Worm (Caenorhabditis elegans) whole organism, L4 larva: ENCODE measurements around the gene ZK177.2.
A peak's percentile ranks its signal among the peaks of the same experiment; 100 is the strongest.

Experiments used
- D1046.2 ChIP-seq: fragments of 200-800 bp; sonication (Bioruptor generic); IDR thresholded peaks from 2 replicates; pipeline ENCODE4 v1.3.6; 2022; ENCODE audit warnings: missing genetic modification characterization, missing compliant biosample characterization
- F26F4.8 ChIP-seq: fragments of 200-800 bp; sonication (Bioruptor generic); conservative IDR thresholded peaks from 2 replicates; pipeline ENCODE4 v1.3.6; 2022; ENCODE audit warnings: missing genetic modification characterization, missing compliant biosample characterization
- F37D6.2 ChIP-seq: sonication (generic microtip); optimal IDR thresholded peaks from 2 replicates; lab custom pipeline; 2016; ENCODE audit warnings: mild to moderate bottlenecking, missing genetic modification characterization, missing compliant biosample characterization
- F49E8.2 ChIP-seq: sonication (generic microtip); optimal IDR thresholded peaks from 2 replicates; lab custom pipeline; 2016; ENCODE audit warnings: missing compliant biosample characterization, mild to moderate bottlenecking, missing genetic modification characterization, borderline replicate concordance
- T20F7.1 ChIP-seq: fragments of 200-800 bp; sonication (Bioruptor generic); optimal IDR thresholded peaks from 2 replicates; lab custom pipeline; 2018; ENCODE audit warnings: mild to moderate bottlenecking, missing genetic modification characterization, missing compliant biosample characterization
- Y48G9A.11 ChIP-seq: fragments of 200-800 bp; sonication (Bioruptor generic); IDR thresholded peaks from 2 replicates; pipeline ENCODE4 v1.3.6; 2022; ENCODE audit warnings: missing genetic modification reagents, missing genetic modification characterization, missing compliant biosample characterization
- ceh-20 ChIP-seq: fragments of 200-800 bp; sonication (Bioruptor generic); IDR thresholded peaks from 2 replicates; pipeline ENCODE4 v1.3.6; 2022; ENCODE audit warnings: missing genetic modification reagents, missing genetic modification characterization, missing compliant biosample characterization
- ceh-62 ChIP-seq: sonication (generic microtip); optimal IDR thresholded peaks from 2 replicates; lab custom pipeline; 2017; ENCODE audit warnings: missing biosample characterization, missing genetic modification characterization
- ces-1 ChIP-seq: fragments of 150-350 bp; sonication (generic microtip); optimal IDR thresholded peaks from 4 replicates; lab custom pipeline; 2014; ENCODE audit warnings: missing biosample characterization, missing genetic modification reagents, missing genetic modification characterization
- ctbp-1 ChIP-seq: fragments of 200-800 bp; sonication (Bioruptor generic); IDR thresholded peaks from 2 replicates; pipeline ENCODE4 v1.3.6; 2022; ENCODE audit warnings: missing genetic modification reagents, missing genetic modification characterization, missing compliant biosample characterization
- daf-16 ChIP-seq, 3 experiments: sonication (generic microtip); optimal IDR thresholded peaks; 2 replicates each; lab custom pipeline; 2016 to 2017; ENCODE audit warnings: missing genetic modification characterization in 3 of 3, missing genetic modification reagents in 3 of 3, mild to moderate bottlenecking in 2 of 3, missing compliant biosample characterization in 2 of 3, missing biosample characterization in 1 of 3, moderate library complexity in 1 of 3
- dmd-6 ChIP-seq: fragments of 200-800 bp; sonication (Bioruptor generic); IDR thresholded peaks from 2 replicates; pipeline ENCODE4 v1.3.6; 2022; ENCODE audit warnings: missing genetic modification reagents, missing genetic modification characterization, missing compliant biosample characterization
- duxl-1 ChIP-seq: sonication (generic microtip); optimal IDR thresholded peaks from 2 replicates; lab custom pipeline; 2016; ENCODE audit warnings: mild to moderate bottlenecking, missing genetic modification characterization, moderate library complexity, missing compliant biosample characterization; ENCODE audit not compliant: poor library complexity
- egl-27 ChIP-seq: sonication (generic microtip); optimal IDR thresholded peaks from 3 replicates; lab custom pipeline; 2017; ENCODE audit warnings: missing biosample characterization, missing genetic modification reagents, missing genetic modification characterization
- fos-1 ChIP-seq: fragments of 150-350 bp; optimal IDR thresholded peaks from 2 replicates; lab custom pipeline; 2014; ENCODE audit warnings: missing biosample characterization, missing genetic modification characterization
- hlh-11 ChIP-seq: fragments of 200-800 bp; sonication (Bioruptor generic); optimal IDR thresholded peaks from 2 replicates; lab custom pipeline; 2018; ENCODE audit warnings: mild to moderate bottlenecking, missing genetic modification characterization, missing compliant biosample characterization
- hlh-30 ChIP-seq: sonication (generic microtip); optimal IDR thresholded peaks from 2 replicates; lab custom pipeline; 2017; ENCODE audit warnings: antibody characterized with exemption, mild to moderate bottlenecking, missing genetic modification characterization, missing compliant biosample characterization; ENCODE audit not compliant: insufficient read depth
- hmg-1.1 ChIP-seq: fragments of 200-800 bp; sonication (Bioruptor generic); IDR thresholded peaks from 2 replicates; pipeline ENCODE4 v1.3.6; 2022; ENCODE audit warnings: missing genetic modification reagents, missing genetic modification characterization, missing compliant biosample characterization
- jun-1 ChIP-seq: fragments of 150-350 bp; optimal IDR thresholded peaks from 2 replicates; lab custom pipeline; 2014; ENCODE audit warnings: missing biosample characterization, missing genetic modification reagents, missing genetic modification characterization
- lin-29 ChIP-seq: fragments of 200-800 bp; sonication (Bioruptor generic); IDR thresholded peaks from 2 replicates; pipeline ENCODE4 v1.3.6; 2022; ENCODE audit warnings: missing genetic modification reagents, missing genetic modification characterization, missing compliant biosample characterization
- lin-38 ChIP-seq: fragments of 200-800 bp; sonication (Bioruptor generic); IDR thresholded peaks from 2 replicates; pipeline ENCODE4 v1.3.6; 2022; ENCODE audit warnings: missing genetic modification reagents, missing genetic modification characterization, missing compliant biosample characterization
- lir-3 ChIP-seq: sonication (generic microtip); optimal IDR thresholded peaks from 2 replicates; lab custom pipeline; 2016; ENCODE audit warnings: mild to moderate bottlenecking, missing genetic modification characterization, missing compliant biosample characterization
- mes-2 ChIP-seq: sonication (generic microtip); optimal IDR thresholded peaks from 2 replicates; lab custom pipeline; 2016; ENCODE audit warnings: missing genotype, mild to moderate bottlenecking, missing genetic modification characterization, missing compliant biosample characterization; ENCODE audit not compliant: poor library complexity, severe bottlenecking
- nhr-102 ChIP-seq: sonication (generic microtip); optimal IDR thresholded peaks from 2 replicates; lab custom pipeline; 2016; ENCODE audit warnings: mild to moderate bottlenecking, missing genetic modification characterization, moderate library complexity, missing compliant biosample characterization
- nhr-11 ChIP-seq: fragments of 150-350 bp; optimal IDR thresholded peaks from 2 replicates; lab custom pipeline; 2014; ENCODE audit warnings: missing biosample characterization, missing genetic modification characterization
- nhr-28 ChIP-seq: fragments of 150-350 bp; optimal IDR thresholded peaks from 2 replicates; lab custom pipeline; 2014; ENCODE audit warnings: missing biosample characterization, missing genetic modification characterization
- nhr-76 ChIP-seq: fragments of 150-350 bp; optimal IDR thresholded peaks from 2 replicates; lab custom pipeline; 2014; ENCODE audit warnings: missing biosample characterization, missing genetic modification characterization
- saeg-2 ChIP-seq: fragments of 200-800 bp; sonication (Bioruptor generic); IDR thresholded peaks from 2 replicates; pipeline ENCODE4 v1.3.6; 2022; ENCODE audit warnings: missing genetic modification reagents, missing genetic modification characterization, missing compliant biosample characterization
- snpc-4 ChIP-seq: fragments of 150-350 bp; optimal IDR thresholded peaks from 2 replicates; lab custom pipeline; 2014; ENCODE audit warnings: missing biosample characterization, missing genetic modification characterization
- tra-1 ChIP-seq: fragments of 200-800 bp; sonication (Bioruptor generic); IDR thresholded peaks from 2 replicates; pipeline ENCODE4 v1.3.6; 2022; ENCODE audit warnings: missing genetic modification reagents, missing genetic modification characterization, missing compliant biosample characterization
- unc-130 ChIP-seq: sonication (generic microtip); optimal IDR thresholded peaks from 2 replicates; lab custom pipeline; 2016; ENCODE audit warnings: missing genetic modification reagents, missing genetic modification characterization, missing compliant biosample characterization
- unc-62 ChIP-seq, 3 experiments: fragments of 150-350 bp in 1 of 3; sonication (generic microtip); optimal IDR thresholded peaks in 2 of 3; peaks in 1 of 3; 1 replicate in 1 of 3; 2 replicates in 2 of 3; lab custom pipeline; 2014 to 2017; ENCODE audit warnings: missing biosample characterization in 3 of 3, missing genetic modification characterization in 3 of 3, missing genetic modification reagents in 3 of 3, missing genotype in 1 of 3
- vab-7 ChIP-seq: fragments of 200-800 bp; sonication (Bioruptor generic); IDR thresholded peaks from 2 replicates; pipeline ENCODE4 v1.3.6; 2022; ENCODE audit warnings: missing genetic modification reagents, missing genetic modification characterization, missing compliant biosample characterization
- zfp-3 ChIP-seq: fragments of 200-800 bp; sonication (Bioruptor generic); conservative IDR thresholded peaks from 2 replicates; pipeline ENCODE4 v1.3.6; 2022; ENCODE audit warnings: missing genetic modification reagents, missing genetic modification characterization, missing compliant biosample characterization

Gene ZK177.2

ce11 chrII:5478318-5478717 lies 40.7 kb upstream of the ZK177.2 start, which contains the start of gene F56D1.1:
Gene F56D1.1 (plus strand): TSS chrII:5478618.
- TF ChIP-seq vab-7 (GFP tag; lab: Robert Waterston, UW) = no peak

DNA sequence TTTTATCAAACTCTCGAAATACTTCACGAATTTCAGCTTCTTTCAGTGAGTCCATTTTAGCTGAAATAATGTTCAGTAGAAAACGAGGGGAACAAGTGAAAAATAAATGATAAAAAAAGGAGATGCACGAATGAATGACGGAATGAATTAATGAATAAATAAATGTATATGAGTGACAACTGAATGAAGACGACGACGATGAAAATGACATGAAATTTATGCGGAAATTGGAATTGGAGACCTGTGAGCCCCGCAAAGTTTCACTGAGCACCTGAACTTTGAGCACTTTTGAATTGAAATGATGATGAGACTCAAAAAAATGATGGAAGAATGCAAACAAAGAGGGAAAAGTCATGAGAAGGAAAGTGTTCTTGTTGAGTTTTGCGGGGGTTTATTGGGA lies 37.0 kb upstream of the ZK177.2 start, which contains the start of gene cal-8:
TSS of gene cal-8 (minus strand) at position 60 of the 400 bp plus-strand sequence.
- TF ChIP-seq unc-62 (GFP tag; optimal IDR thresholded peaks at IDR 0.05 in 1 of 2; lab: Kevin White, UChicago) (peak in 1 of 2 experiments; percentile 98), unc-62 (tag; optimal IDR thresholded peaks at IDR 0.05; lab: Kevin White, UChicago) (no peak), ceh-62 (tag; lab: Kevin White, UChicago) (no peak), tra-1 (GFP tag; lab: Robert Waterston, UW) (no peak)
- TF ChIP-seq, all 104 proteins: peak for 1

DNA sequence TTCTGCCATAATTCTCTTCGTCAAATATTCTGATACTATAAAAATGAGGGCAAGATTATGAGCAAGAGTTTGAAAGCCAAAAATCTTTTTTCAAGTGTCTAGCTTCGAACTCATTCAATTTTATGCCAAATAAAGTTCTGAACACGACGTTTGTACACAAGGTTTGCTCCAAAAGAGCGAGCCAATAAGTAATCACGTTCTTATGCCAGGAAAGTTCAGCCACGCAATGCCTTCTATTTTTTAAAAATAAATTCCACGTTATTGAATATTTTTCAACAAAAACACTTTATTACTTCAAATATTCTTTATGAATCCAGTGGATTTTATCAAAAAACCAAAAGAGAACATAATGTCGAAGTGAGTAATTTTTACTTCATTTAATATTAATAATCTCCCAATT lies 31.2 kb upstream of the ZK177.2 start, which contains the start of gene nep-5:
TSS of gene nep-5 (plus strand) at position 301 of the 400 bp plus-strand sequence.
- no peak for TF ChIP-seq snpc-4 (tag; lab: Kevin White, UChicago)
- no peak for TF ChIP-seq dmd-6 (GFP tag; lab: Robert Waterston, UW)
- no peak for TF ChIP-seq ctbp-1
- TF ChIP-seq mes-2 = no peak
- no peak for TF ChIP-seq duxl-1 (tag; lab: Kevin White, UChicago)
- TF ChIP-seq ces-1 (GFP tag; lab: Kevin White, UChicago) = no peak
- TF ChIP-seq F26F4.8 = no peak
- TF ChIP-seq jun-1 (tag; lab: Kevin White, UChicago) = no peak
- TF ChIP-seq F37D6.2 (tag; lab: Kevin White, UChicago) = no peak
- TF ChIP-seq, all 104 proteins: peak for 0

DNA sequence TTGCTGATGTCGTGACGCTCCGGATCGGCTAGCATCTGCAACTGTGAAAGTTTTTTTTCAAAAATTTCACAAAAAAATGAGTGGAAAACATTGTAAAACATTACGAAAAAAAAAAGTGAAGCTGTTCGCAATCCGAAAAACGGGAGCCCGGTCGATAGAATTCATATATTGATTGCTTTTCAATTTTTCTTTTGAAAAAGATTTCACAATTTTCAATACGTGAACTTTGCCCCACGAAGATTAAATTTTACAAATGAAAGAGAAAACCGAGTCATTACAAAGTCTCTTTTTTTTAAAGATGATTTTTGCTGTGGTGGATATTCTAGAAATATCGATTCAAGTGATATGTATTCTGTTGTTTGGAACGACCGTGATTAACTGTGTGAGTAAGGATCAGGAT lies 24.6 kb upstream of the ZK177.2 start, which contains the start of gene F12A10.6:
TSS of gene F12A10.6 (minus strand) at position 101 of the 400 bp plus-strand sequence.
- TF ChIP-seq nhr-11 (tag; lab: Kevin White, UChicago) (no peak), hlh-30 (tag; lab: Kevin White, UChicago) (no peak), saeg-2 (GFP tag; lab: Robert Waterston, UW) (no peak), egl-27 (tag; lab: Kevin White, UChicago) (no peak), fos-1 (no peak), Y48G9A.11 (no peak), snpc-4 (tag; lab: Kevin White, UChicago) (no peak), lin-29 (no peak), daf-16 (GFP tag; optimal IDR thresholded peaks at IDR 0.05; lab: Kevin White, UChicago) (no peak), daf-16 (tag; optimal IDR thresholded peaks at IDR 0.05; lab: Kevin White, UChicago) (no peak), unc-62 (GFP tag; optimal IDR thresholded peaks at IDR 0.05 in 1 of 2; lab: Kevin White, UChicago) (no peak), unc-62 (tag; optimal IDR thresholded peaks at IDR 0.05; lab: Kevin White, UChicago) (no peak), T20F7.1 (no peak), ctbp-1 (no peak), ceh-20 (GFP tag; lab: Robert Waterston, UW) (no peak), unc-130 (no peak), lin-38 (GFP tag; lab: Robert Waterston, UW) (no peak), nhr-28 (tag; lab: Kevin White, UChicago) (no peak), F26F4.8 (no peak)

- TF ChIP-seq T20F7.1 (no peak), nhr-102 (tag; lab: Kevin White, UChicago) (no peak), nhr-28 (tag; lab: Kevin White, UChicago) (peak; percentile 77), unc-62 (GFP tag; optimal IDR thresholded peaks at IDR 0.05 in 1 of 2; lab: Kevin White, UChicago) (no peak), unc-62 (tag; optimal IDR thresholded peaks at IDR 0.05; lab: Kevin White, UChicago) (no peak), hlh-11 (peak; percentile 30), daf-16 (GFP tag; optimal IDR thresholded peaks at IDR 0.05; lab: Kevin White, UChicago) (no peak), daf-16 (tag; optimal IDR thresholded peaks at IDR 0.05; lab: Kevin White, UChicago) (no peak), zfp-3 (no peak), F49E8.2 (no peak), hmg-1.1 (no peak), tra-1 (GFP tag; lab: Robert Waterston, UW) (no peak), D1046.2 (no peak), lin-29 (no peak), Y48G9A.11 (no peak), nhr-76 (tag; lab: Kevin White, UChicago) (no peak), lir-3 (no peak)
These were observed 22.6 kb upstream of the ZK177.2 start, which contains the start of gene F12A10.1 for ce11 chrII:5496375-5496774. Gene F12A10.1 (plus strand): TSS chrII:5496540.
